Worm (Caenorhabditis elegans): Measurements from ENCODE around the gene M88.3.

The M88.3 gene

ce11 chrIII:4560393-4560890 lies 15.6 kb upstream of the M88.3 start (continued):
- TF ChIP-seq fkh-10 (GFP tag; optimal IDR thresholded peaks at IDR 0.05) (no peak), nhr-12 (tag; optimal IDR thresholded peaks at IDR 0.05) (no peak), zip-4 (GFP tag; optimal IDR thresholded peaks at IDR 0.05) (no peak), elt-3 (tag; optimal IDR thresholded peaks at IDR 0.05) (peak in 3 of 6 experiments; percentile 11 to 74 (median 22)), irx-1 (tag; optimal IDR thresholded peaks at IDR 0.05) (peak; percentile 35), lin-39 (tag; optimal IDR thresholded peaks at IDR 0.05) (no peak), ztf-11 (tag; optimal IDR thresholded peaks at IDR 0.05) (peak in 1 of 2 experiments; percentile 20), egl-13 (tag; optimal IDR thresholded peaks at IDR 0.05) (peak; percentile 31), C34B4.2 (tag; optimal IDR thresholded peaks at IDR 0.05) (no peak), efl-3 (GFP tag; optimal IDR thresholded peaks at IDR 0.05) (no peak), mef-2 (tag; optimal IDR thresholded peaks at IDR 0.05) (no peak), ceh-82 (tag; optimal IDR thresholded peaks at IDR 0.05) (peak; percentile 52 to 75 (median 60)), mdl-1 (tag; optimal IDR thresholded peaks at IDR 0.05) (peak in 1 of 2 experiments; percentile 55), ztf-4 (tag; optimal IDR thresholded peaks at IDR 0.05) (peak; percentile 75), vab-15 (tag; optimal IDR thresholded peaks at IDR 0.05) (no peak), nhr-11 (tag; optimal IDR thresholded peaks at IDR 0.05) (no peak), pqm-1 (tag; optimal IDR thresholded peaks at IDR 0.05) (no peak), unc-86 (tag; optimal IDR thresholded peaks at IDR 0.05) (peak; percentile 56), isw-1 (GFP tag; IDR thresholded peaks at IDR 0.05) (peak; percentile 43), swsn-7 (tag; optimal IDR thresholded peaks at IDR 0.05) (peak; percentile 77), snu-23 (GFP tag; optimal IDR thresholded peaks at IDR 0.05) (peak; percentile 77), dsc-1 (tag; optimal IDR thresholded peaks at IDR 0.05) (peak; percentile 54), pax-3 (tag; optimal IDR thresholded peaks at IDR 0.05) (no peak), C04F5.9 (tag; optimal IDR thresholded peaks at IDR 0.05) (no peak), lir-3 (tag; optimal IDR thresholded peaks at IDR 0.05; ENCODE audit: poor library complexity) (no peak), tbx-2 (tag; optimal IDR thresholded peaks at IDR 0.05) (peak; percentile 74), unc-98 (GFP tag; IDR thresholded peaks at IDR 0.05) (no peak), nhr-237 (tag; optimal IDR thresholded peaks at IDR 0.05) (no peak), mab-9 (GFP tag; IDR thresholded peaks at IDR 0.05) (no peak), hlh-4 (tag; optimal IDR thresholded peaks at IDR 0.05) (no peak), lin-15B (tag; optimal IDR thresholded peaks at IDR 0.05) (no peak), unc-62 (GFP tag; optimal IDR thresholded peaks at IDR 0.05) (no peak), unc-30 (tag; optimal IDR thresholded peaks at IDR 0.05) (no peak), aha-1 (tag; optimal IDR thresholded peaks at IDR 0.05) (no peak), F16B12.6 (tag; optimal IDR thresholded peaks at IDR 0.05) (no peak), nhr-77 (tag; optimal IDR thresholded peaks at IDR 0.05) (peak; percentile 66), fkh-8 (tag; optimal IDR thresholded peaks at IDR 0.05) (peak; percentile 19), lin-13 (GFP tag; optimal IDR thresholded peaks at IDR 0.05) (peak; percentile 45), nhr-76 (tag; optimal IDR thresholded peaks at IDR 0.05) (peak; percentile 41), egl-27 (tag; optimal IDR thresholded peaks at IDR 0.05) (peak in 1 of 2 experiments; percentile 15), skn-1 (tag; optimal IDR thresholded peaks at IDR 0.05) (peak; percentile 50), mep-1 (tag; optimal IDR thresholded peaks at IDR 0.05) (peak; percentile 81), ces-1 (GFP tag; optimal IDR thresholded peaks at IDR 0.05) (no peak), unc-130 (tag; optimal IDR thresholded peaks at IDR 0.05) (peak; percentile 24), C16A3.4 (tag; optimal IDR thresholded peaks at IDR 0.05) (no peak), blmp-1 (tag; optimal IDR thresholded peaks at IDR 0.05) (peak; percentile 61), jun-1 (tag; optimal IDR thresholded peaks at IDR 0.05) (peak; percentile 41), hlh-17 (GFP tag; optimal IDR thresholded peaks at IDR 0.05; ENCODE audit: borderline replicate concordance) (no peak), nhr-71 (tag; optimal IDR thresholded peaks at IDR 0.05) (peak; percentile 85), nhr-47 (tag; optimal IDR thresholded peaks at IDR 0.05) (peak; percentile 76), nhr-19 (GFP tag; conservative IDR thresholded peaks at IDR 0.05) (peak; percentile 54)
